Worm (Caenorhabditis elegans) whole organism, early embryonic: ENCODE results near the gene F28C6.8.

Experiments used
- B0310.2 ChIP-seq: sonication (generic microtip); optimal IDR thresholded peaks from 2 replicates; lab custom pipeline; 2016; ENCODE audit warnings: mild to moderate bottlenecking, missing genetic modification characterization, missing compliant biosample characterization
- aly-1 ChIP-seq: sonication (generic microtip); optimal IDR thresholded peaks from 2 replicates; lab custom pipeline; 2016; ENCODE audit warnings: missing genetic modification characterization, missing compliant biosample characterization
- ama-1 ChIP-seq: fragments of 150-350 bp; optimal IDR thresholded peaks from 2 replicates; lab custom pipeline; 2014
- ceh-36 ChIP-seq: sonication (generic microtip); optimal IDR thresholded peaks from 2 replicates; lab custom pipeline; 2016; ENCODE audit warnings: missing genetic modification characterization, inconsistent platforms, missing compliant biosample characterization
- flt-1 ChIP-seq: fragments of 200-800 bp; sonication (Bioruptor generic); IDR thresholded peaks from 2 replicates; pipeline ENCODE4 v1.3.6; 2022; ENCODE audit warnings: missing genetic modification characterization, missing compliant biosample characterization
- hmbx-1 ChIP-seq: sonication (generic microtip); optimal IDR thresholded peaks from 2 replicates; lab custom pipeline; 2016; ENCODE audit warnings: mild to moderate bottlenecking, missing genetic modification characterization, missing compliant biosample characterization
- hmg-4 ChIP-seq: fragments of 200-800 bp; sonication (Bioruptor generic); optimal IDR thresholded peaks from 2 replicates; lab custom pipeline; 2018; ENCODE audit warnings: mild to moderate bottlenecking, missing genetic modification characterization, missing compliant biosample characterization
- hnd-1 ChIP-seq: sonication (generic microtip); optimal IDR thresholded peaks from 2 replicates; lab custom pipeline; 2016; ENCODE audit warnings: missing genetic modification characterization, missing compliant biosample characterization
- pes-1 ChIP-seq: fragments of 200-800 bp; sonication (Bioruptor generic); IDR thresholded peaks from 2 replicates; pipeline ENCODE4 v1.3.6; 2022; ENCODE audit warnings: missing genetic modification reagents, missing genetic modification characterization, missing compliant biosample characterization
- scrt-1 ChIP-seq: fragments of 200-800 bp; sonication (Bioruptor generic); IDR thresholded peaks from 2 replicates; pipeline ENCODE4 v1.3.6; 2022; ENCODE audit warnings: missing genetic modification characterization, missing compliant biosample characterization
- sea-1 ChIP-seq: fragments of 200-800 bp; sonication (Bioruptor generic); conservative IDR thresholded peaks from 2 replicates; pipeline ENCODE4 v1.3.6; 2022; ENCODE audit warnings: missing genetic modification characterization, missing compliant biosample characterization
- tbx-11 ChIP-seq: fragments of 200-800 bp; sonication (Bioruptor generic); IDR thresholded peaks from 2 replicates; pipeline ENCODE4 v1.3.6; 2022; ENCODE audit warnings: missing genetic modification characterization, missing compliant biosample characterization
- tbx-37 ChIP-seq: fragments of 200-800 bp; sonication (Bioruptor generic); conservative IDR thresholded peaks from 2 replicates; pipeline ENCODE4 v1.3.6; 2022; ENCODE audit warnings: missing genetic modification reagents, missing genetic modification characterization, missing compliant biosample characterization
- tra-4 ChIP-seq: sonication (generic microtip); optimal IDR thresholded peaks from 2 replicates; lab custom pipeline; 2017; ENCODE audit warnings: missing genetic modification characterization, missing compliant biosample characterization

ce11 chrII:8610085-8610484, 3.4 kb downstream of the F28C6.8 start, which contains the start of gene F28C6.9:
- TF ChIP-seq B0310.2 (tag; lab: Kevin White, UChicago) (no peak), hnd-1 (tag; lab: Kevin White, UChicago) (no peak), ama-1 (lab: Kevin White, UChicago) (no peak), flt-1 (GFP tag; lab: Robert Waterston, UW) (no peak), hmbx-1 (tag; lab: Kevin White, UChicago) (no peak), hmg-4 (no peak), ceh-36 (tag; lab: Kevin White, UChicago) (no peak), tra-4 (tag; lab: Kevin White, UChicago) (no peak), tbx-37 (GFP tag; lab: Robert Waterston, UW) (no peak), tbx-11 (GFP tag; lab: Robert Waterston, UW) (no peak), sea-1 (no peak), pes-1 (no peak), aly-1 (tag; lab: Kevin White, UChicago) (no peak), scrt-1 (GFP tag; lab: Robert Waterston, UW) (no peak)
